Fruit fly (Drosophila melanogaster) whole organism, embryonic: ENCODE measurements around the gene CG6231.

Experiments
- CG10321 ChIP-seq: fragments of 200-800 bp; sonication (Bioruptor generic); IDR thresholded peaks from 2 replicates; pipeline ENCODE4 v1.3.6; 2022; ENCODE audit warnings: missing biosample characterization, missing genetic modification characterization
- CG10959 ChIP-seq: fragments of 200-800 bp; sonication (Bioruptor generic); IDR thresholded peaks from 2 replicates; pipeline ENCODE4 v1.3.6; 2022; ENCODE audit warnings: missing biosample characterization, missing genetic modification characterization
- CG11093 ChIP-seq: fragments of 200-800 bp; sonication (Bioruptor generic); IDR thresholded peaks from 3 replicates; pipeline ENCODE4 v1.3.6; 2022; ENCODE audit warnings: missing biosample characterization, missing genetic modification characterization
- CG12104 ChIP-seq: fragments of 200-800 bp; sonication (Bioruptor generic); optimal IDR thresholded peaks from 3 replicates; lab custom pipeline; 2016; ENCODE audit warnings: missing biosample characterization, missing genetic modification characterization
- CG14014 ChIP-seq: fragments of 200-800 bp; sonication (Bioruptor generic); IDR thresholded peaks from 2 replicates; pipeline ENCODE4 v1.3.6; 2022; ENCODE audit warnings: missing biosample characterization, missing genetic modification characterization
- CG14050 ChIP-seq: fragments of 200-800 bp; sonication (Bioruptor generic); IDR thresholded peaks from 3 replicates; pipeline ENCODE4 v1.3.6; 2022; ENCODE audit warnings: missing biosample characterization, missing genetic modification characterization
- CG17359 ChIP-seq: fragments of 200-800 bp; sonication (Bioruptor generic); optimal IDR thresholded peaks from 3 replicates; lab custom pipeline; 2018; ENCODE audit warnings: missing biosample characterization, mild to moderate bottlenecking, missing genetic modification characterization, moderate library complexity
- CG17912 ChIP-seq: fragments of 200-800 bp; sonication (Bioruptor generic); optimal IDR thresholded peaks from 2 replicates; lab custom pipeline; 2018; ENCODE audit warnings: missing biosample characterization, mild to moderate bottlenecking, missing genetic modification characterization
- CG2678 ChIP-seq: fragments of 200-800 bp; sonication (Bioruptor generic); optimal IDR thresholded peaks from 3 replicates; lab custom pipeline; 2019; ENCODE audit warnings: missing biosample characterization, mild to moderate bottlenecking, missing genetic modification characterization, moderate library complexity
- CG2712 ChIP-seq: fragments of 200-800 bp; optimal IDR thresholded peaks from 3 replicates; lab custom pipeline; 2019; ENCODE audit warnings: missing biosample characterization, mild to moderate bottlenecking, missing genetic modification characterization, moderate library complexity
- CG33213 ChIP-seq: fragments of 200-800 bp; sonication (Bioruptor generic); optimal IDR thresholded peaks from 3 replicates; lab custom pipeline; 2016; ENCODE audit warnings: missing biosample characterization, missing genetic modification characterization
- CG33557 ChIP-seq: fragments of 200-800 bp; sonication (Bioruptor generic); optimal IDR thresholded peaks from 2 replicates; lab custom pipeline; 2019; ENCODE audit warnings: missing biosample characterization, mild to moderate bottlenecking, missing genetic modification characterization, moderate library complexity
- CG4424 ChIP-seq: fragments of 200-800 bp; sonication (Bioruptor generic); optimal IDR thresholded peaks from 3 replicates; lab custom pipeline; 2016; ENCODE audit warnings: missing biosample characterization, missing genetic modification characterization
- CG4854 ChIP-seq: fragments of 200-800 bp; sonication (Bioruptor generic); optimal IDR thresholded peaks from 2 replicates; lab custom pipeline; 2016; ENCODE audit warnings: missing biosample characterization, missing genetic modification characterization, inconsistent platforms
- CG6683 ChIP-seq: fragments of 200-800 bp; sonication (Bioruptor generic); optimal IDR thresholded peaks from 2 replicates; lab custom pipeline; 2017; ENCODE audit warnings: missing biosample characterization, mild to moderate bottlenecking, missing genetic modification characterization, missing genetic modification reagents
- CG7556 ChIP-seq: fragments of 200-800 bp; sonication (Bioruptor generic); optimal IDR thresholded peaks from 2 replicates; lab custom pipeline; 2017; ENCODE audit warnings: missing biosample characterization, mild to moderate bottlenecking, missing genetic modification characterization
- CG8089 ChIP-seq: fragments of 200-800 bp; sonication (Bioruptor generic); optimal IDR thresholded peaks from 3 replicates; lab custom pipeline; 2016; ENCODE audit warnings: missing biosample characterization, missing genetic modification characterization
- D19A ChIP-seq: fragments of 200-800 bp; optimal IDR thresholded peaks from 3 replicates; lab custom pipeline; 2019; ENCODE audit warnings: missing biosample characterization, mild to moderate bottlenecking, missing genetic modification characterization, moderate library complexity
- Fer1 ChIP-seq: fragments of 200-800 bp; sonication (Bioruptor generic); optimal IDR thresholded peaks from 2 replicates; lab custom pipeline; 2017; ENCODE audit warnings: missing biosample characterization, mild to moderate bottlenecking, missing genetic modification characterization
- Hr78 ChIP-seq, 2 experiments: fragments of 200-800 bp in 1 of 2; fragments of >200 bp in 1 of 2; sonication (Bioruptor generic) in 1 of 2; optimal IDR thresholded peaks; 2 replicates each; lab custom pipeline; 2017 to 2019; ENCODE audit warnings: missing biosample characterization in 2 of 2, missing genetic modification characterization in 2 of 2, mild to moderate bottlenecking in 1 of 2, moderate library complexity in 1 of 2
- Kr ChIP-seq: fragments of 200-800 bp; sonication (Bioruptor generic); optimal IDR thresholded peaks from 2 replicates; lab custom pipeline; 2017; ENCODE audit warnings: missing biosample characterization, mild to moderate bottlenecking, missing genetic modification characterization
- Mes4 ChIP-seq: fragments of 200-800 bp; sonication (Bioruptor generic); optimal IDR thresholded peaks from 2 replicates; lab custom pipeline; 2016; ENCODE audit warnings: missing biosample characterization, missing genetic modification characterization
- Mrtf ChIP-seq: fragments of 200-800 bp; sonication (Bioruptor generic); IDR thresholded peaks from 3 replicates; pipeline ENCODE4 v1.3.6; 2022; ENCODE audit warnings: missing biosample characterization, missing genetic modification characterization
- NK7.1 ChIP-seq: fragments of 200-800 bp; sonication (Bioruptor generic); optimal IDR thresholded peaks from 3 replicates; lab custom pipeline; 2016; ENCODE audit warnings: missing biosample characterization, missing genetic modification characterization
- Ssrp ChIP-seq: fragments of 200-800 bp; sonication (Bioruptor generic); optimal IDR thresholded peaks from 2 replicates; lab custom pipeline; 2018; ENCODE audit warnings: missing biosample characterization, mild to moderate bottlenecking, missing genetic modification characterization, moderate library complexity
- Stat92E ChIP-seq, 3 experiments: fragments of >200 bp in 2 of 3; fragments of 200-800 bp in 1 of 3; sonication (Bioruptor generic) in 1 of 3; optimal IDR thresholded peaks; 2 replicates each; lab custom pipeline; 2017 to 2019; ENCODE audit warnings: missing biosample characterization in 3 of 3, missing genetic modification characterization in 3 of 3, mild to moderate bottlenecking in 1 of 3, moderate library complexity in 1 of 3
- az2 ChIP-seq: fragments of 200-800 bp; sonication (Bioruptor generic); optimal IDR thresholded peaks from 3 replicates; lab custom pipeline; 2016; ENCODE audit warnings: missing biosample characterization, missing genetic modification characterization
- bowl ChIP-seq: fragments of 200-800 bp; sonication (Bioruptor generic); IDR thresholded peaks from 2 replicates; pipeline ENCODE4 v1.3.6; 2022; ENCODE audit warnings: missing biosample characterization, missing genetic modification characterization
- crc ChIP-seq: fragments of 200-800 bp; sonication (Bioruptor generic); optimal IDR thresholded peaks from 2 replicates; lab custom pipeline; 2016; ENCODE audit warnings: missing biosample characterization, missing genetic modification characterization
- dati ChIP-seq: fragments of 200-800 bp; sonication (Bioruptor generic); IDR thresholded peaks from 2 replicates; pipeline ENCODE4 v1.3.6; 2022; ENCODE audit warnings: missing biosample characterization, missing genetic modification characterization
- dm ChIP-seq: fragments of 200-800 bp; sonication (Bioruptor generic); optimal IDR thresholded peaks from 3 replicates; lab custom pipeline; 2016; ENCODE audit warnings: missing biosample characterization, missing genetic modification characterization
- fu2 ChIP-seq: fragments of 200-800 bp; sonication (Bioruptor generic); optimal IDR thresholded peaks from 2 replicates; lab custom pipeline; 2016; ENCODE audit warnings: missing biosample characterization, missing genetic modification characterization
- gem ChIP-seq: fragments of 200-800 bp; sonication (Bioruptor generic); optimal IDR thresholded peaks from 2 replicates; lab custom pipeline; 2019; ENCODE audit warnings: missing biosample characterization, mild to moderate bottlenecking, missing genetic modification characterization, moderate library complexity
- gt ChIP-seq: fragments of 200-800 bp; sonication (Bioruptor generic); IDR thresholded peaks from 2 replicates; pipeline ENCODE4 v1.3.6; 2022; ENCODE audit warnings: missing biosample characterization, missing genetic modification characterization
- her ChIP-seq: fragments of 200-800 bp; sonication (Bioruptor generic); optimal IDR thresholded peaks from 2 replicates; lab custom pipeline; 2016; ENCODE audit warnings: missing biosample characterization, missing genetic modification characterization
- ind ChIP-seq: fragments of 200-800 bp; sonication (Bioruptor generic); optimal IDR thresholded peaks from 3 replicates; lab custom pipeline; 2016; ENCODE audit warnings: missing biosample characterization, missing genetic modification characterization
- klu ChIP-seq: fragments of 200-800 bp; sonication (Bioruptor generic); IDR thresholded peaks from 2 replicates; pipeline ENCODE4 v1.3.6; 2022; ENCODE audit warnings: missing biosample characterization, missing genetic modification characterization
- lola ChIP-seq, 3 experiments: fragments of >200 bp in 2 of 3; fragments of 200-800 bp in 1 of 3; sonication (Bioruptor generic) in 1 of 3; optimal IDR thresholded peaks; 2 replicates each; lab custom pipeline; 2017 to 2019; ENCODE audit warnings: missing biosample characterization in 3 of 3, missing genetic modification characterization in 3 of 3, mild to moderate bottlenecking in 1 of 3, moderate library complexity in 1 of 3
- mam ChIP-seq: fragments of 200-800 bp; sonication (Bioruptor generic); optimal IDR thresholded peaks from 3 replicates; lab custom pipeline; 2016; ENCODE audit warnings: missing biosample characterization, missing genetic modification characterization
- nau ChIP-seq: fragments of 200-800 bp; sonication (Bioruptor generic); optimal IDR thresholded peaks from 3 replicates; lab custom pipeline; 2017; ENCODE audit warnings: missing biosample characterization, mild to moderate bottlenecking, missing genetic modification characterization, missing genetic modification reagents
- nom ChIP-seq: fragments of 200-800 bp; sonication (Bioruptor generic); optimal IDR thresholded peaks from 2 replicates; lab custom pipeline; 2017; ENCODE audit warnings: missing biosample characterization, missing genetic modification characterization, mild to moderate bottlenecking, moderate library complexity, missing genetic modification reagents
- onecut ChIP-seq: fragments of 200-800 bp; sonication (Bioruptor generic); IDR thresholded peaks from 2 replicates; pipeline ENCODE4 v1.3.6; 2022; ENCODE audit warnings: missing biosample characterization, missing genetic modification characterization
- pfk ChIP-seq: fragments of 200-800 bp; sonication (Bioruptor generic); optimal IDR thresholded peaks from 2 replicates; lab custom pipeline; 2018; ENCODE audit warnings: missing biosample characterization, mild to moderate bottlenecking, missing genetic modification characterization, moderate library complexity
- pnt ChIP-seq: fragments of 200-800 bp; sonication (Bioruptor generic); optimal IDR thresholded peaks from 3 replicates; lab custom pipeline; 2016; ENCODE audit warnings: missing biosample characterization, missing genetic modification characterization
- psq ChIP-seq: fragments of 200-800 bp; sonication (Bioruptor generic); optimal IDR thresholded peaks from 2 replicates; lab custom pipeline; 2017; ENCODE audit warnings: missing biosample characterization, missing genetic modification characterization
- ro ChIP-seq: fragments of 200-800 bp; sonication (Bioruptor generic); IDR thresholded peaks from 2 replicates; pipeline ENCODE4 v1.3.6; 2022; ENCODE audit warnings: missing biosample characterization, missing genetic modification characterization
- scrt ChIP-seq: fragments of 200-800 bp; sonication (Bioruptor generic); optimal IDR thresholded peaks from 2 replicates; lab custom pipeline; 2018; ENCODE audit warnings: missing biosample characterization, mild to moderate bottlenecking, missing genetic modification characterization, moderate library complexity
- seq ChIP-seq: fragments of 200-800 bp; sonication (Bioruptor generic); IDR thresholded peaks from 2 replicates; pipeline ENCODE4 v1.3.6; 2022; ENCODE audit warnings: missing biosample characterization, missing genetic modification characterization
- toy ChIP-seq: fragments of 200-800 bp; sonication (Bioruptor generic); IDR thresholded peaks from 2 replicates; pipeline ENCODE4 v1.3.6; 2022; ENCODE audit warnings: missing biosample characterization, missing genetic modification characterization
- zfh1 ChIP-seq: fragments of 200-800 bp; sonication (Bioruptor generic); IDR thresholded peaks from 3 replicates; pipeline ENCODE4 v1.3.6; 2022; ENCODE audit warnings: missing biosample characterization, missing genetic modification characterization

Gene CG6231

DNA sequence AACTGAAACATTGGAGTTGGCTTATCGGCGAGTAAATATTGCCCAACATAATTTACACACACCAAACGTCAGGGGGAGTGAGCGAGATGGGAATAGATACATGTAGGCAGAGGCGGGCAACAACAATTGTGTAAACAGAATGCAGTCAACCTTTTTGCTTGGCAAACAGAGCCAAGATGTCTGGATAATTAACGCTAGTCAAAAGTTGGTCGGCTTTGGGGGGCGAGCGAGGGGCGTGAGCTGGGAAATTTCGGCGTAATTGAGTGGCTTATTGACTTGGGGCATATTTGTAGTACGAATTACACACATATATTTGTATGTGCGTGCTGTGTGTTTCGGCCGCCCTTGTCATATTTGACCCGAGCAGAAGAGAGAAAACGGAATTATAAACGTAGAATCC lies 47.7 kb downstream of the CG6231 start (continued):
- TF ChIP-seq CG7556 (GFP tag; lab: Kevin White, UChicago) (peak; percentile 84), CG6683 (GFP tag; lab: Kevin White, UChicago) (peak; percentile 78), Mes4 (GFP tag; lab: Kevin White, UChicago) (peak; percentile 85), dati (GFP tag; lab: Robert Waterston, UW) (0 out of 2 replicates have a peak, but pooled peaks have one; percentile 38), CG33557 (GFP tag; lab: Kevin White, UChicago) (peak; percentile 95), CG12104 (GFP tag; lab: Kevin White, UChicago) (peak; percentile 91), zfh1 (peak; percentile 80), CG14050 (GFP tag; lab: Robert Waterston, UW) (peak; percentile 53; the same call in 1 of the 3 replicates), crc (peak; percentile 50), psq (GFP tag; lab: Kevin White, UChicago) (peak; percentile 65), ind (GFP tag; lab: Kevin White, UChicago) (peak; percentile 18), gt (GFP tag; lab: Robert Waterston, UW) (no peak), CG17912 (GFP tag; lab: Kevin White, UChicago) (peak; percentile 92), CG14014 (peak; percentile 69; the same call in 1 of the 2 replicates), CG8089 (GFP tag; lab: Kevin White, UChicago) (peak; percentile 88), CG2712 (tag; lab: Kevin White, UChicago) (peak; percentile 86), nom (no peak), onecut (peak; percentile 87), bowl (GFP tag; lab: Robert Waterston, UW) (peak; percentile 51), fu2 (GFP tag; lab: Kevin White, UChicago) (peak; percentile 24), CG17359 (tag; lab: Kevin White, UChicago) (peak; percentile 84), Mrtf (GFP tag; lab: Robert Waterston, UW) (0 out of 3 replicates have a peak, but pooled peaks have one; percentile 16), CG10959 (GFP tag; lab: Robert Waterston, UW) (peak; percentile 70), klu (GFP tag; lab: Robert Waterston, UW) (no peak), seq (GFP tag; lab: Robert Waterston, UW) (peak; percentile 71), Stat92E (GFP tag; optimal IDR thresholded peaks at IDR 0.05; lab: Kevin White, UChicago) (no peak), CG11093 (GFP tag; lab: Robert Waterston, UW) (peak; percentile 43; the same call in 1 of the 3 replicates), nau (GFP tag; lab: Kevin White, UChicago) (peak; percentile 94), D19A (tag; lab: Kevin White, UChicago) (peak; percentile 74), gem (tag; lab: Kevin White, UChicago) (peak; percentile 82), CG10321 (peak; percentile 51; the same call in 1 of the 2 replicates), lola (GFP tag; optimal IDR thresholded peaks at IDR 0.05; lab: Kevin White, UChicago) (peak in 1 of 3 experiments; percentile 90), CG4424 (GFP tag; lab: Kevin White, UChicago) (peak; percentile 77), CG33213 (GFP tag; lab: Kevin White, UChicago) (peak; percentile 86), pnt (GFP tag; lab: Kevin White, UChicago) (peak; percentile 78), Fer1 (GFP tag; lab: Kevin White, UChicago) (peak; percentile 91), her (GFP tag; lab: Kevin White, UChicago) (peak; percentile 59), ro (GFP tag; lab: Robert Waterston, UW) (no peak), pfk (GFP tag; lab: Kevin White, UChicago) (peak; percentile 66), az2 (peak; percentile 7), scrt (GFP tag; lab: Kevin White, UChicago) (peak; percentile 71), CG4854 (GFP tag; lab: Kevin White, UChicago) (peak; percentile 72), CG2678 (tag; lab: Kevin White, UChicago) (peak; percentile 85), Ssrp (peak; percentile 31), dm (peak; percentile 53), toy (no peak), mam (peak; percentile 31), NK7.1 (GFP tag; lab: Kevin White, UChicago) (peak; percentile 75), Kr (peak; percentile 99), Hr78 (GFP tag; optimal IDR thresholded peaks at IDR 0.05; lab: Kevin White, UChicago) (peak in 1 of 2 experiments; percentile 85)
